Fruit fly (Drosophila melanogaster): ENCODE results near the gene Mulk.

Mulk gene

DNA sequence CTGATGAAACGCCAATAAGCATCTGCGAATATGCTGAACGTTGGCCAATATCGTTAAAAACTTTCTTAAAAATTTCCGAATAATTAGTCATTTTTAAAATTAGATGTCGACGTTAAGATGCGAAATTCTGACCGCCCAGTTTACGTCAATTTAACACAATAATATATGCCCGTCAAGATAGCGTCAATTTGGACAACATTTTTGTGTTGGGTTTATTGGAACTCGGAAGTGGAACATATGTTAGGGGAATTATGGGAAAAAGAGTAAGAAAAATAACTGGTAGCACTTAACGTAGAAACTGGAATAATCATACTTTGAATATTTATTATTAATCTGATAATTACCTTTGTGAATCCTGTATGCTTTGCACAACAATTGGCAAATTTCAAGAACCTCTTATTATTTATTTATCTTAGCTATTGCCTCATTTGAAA is 14.1 kb upstream of the Mulk start, which contains the start of gene CG5676 (continued):
- no peak for TF ChIP-seq CG10321 (GFP tag; IDR thresholded peaks at IDR 0.05)
- no peak for TF ChIP-seq sens (GFP tag)
- no peak for TF ChIP-seq bab2 (GFP tag; optimal IDR thresholded peaks at IDR 0.05)
- no peak for TF ChIP-seq CG15479 (GFP tag; optimal IDR thresholded peaks at IDR 0.05)
- TF ChIP-seq CG14710 (tag; optimal IDR thresholded peaks at IDR 0.05): peak; percentile 44
- no peak for TF ChIP-seq schlank (tag; optimal IDR thresholded peaks at IDR 0.05)
- no peak for TF ChIP-seq CG2678 (tag; optimal IDR thresholded peaks at IDR 0.05)
- TF ChIP-seq Usf (GFP tag; optimal IDR thresholded peaks at IDR 0.05): no peak
- TF ChIP-seq CG4282 (GFP tag; optimal IDR thresholded peaks at IDR 0.05): no peak
- no peak for TF ChIP-seq CG4360 (GFP tag; IDR thresholded peaks at IDR 0.05)
- peak; percentile 71 for TF ChIP-seq pzg (GFP tag; optimal IDR thresholded peaks at IDR 0.05)
- no peak for TF ChIP-seq Jarid2 (GFP tag; optimal IDR thresholded peaks at IDR 0.05)
- no peak for TF ChIP-seq CG13894 (tag; optimal IDR thresholded peaks at IDR 0.05)
- no peak for TF ChIP-seq CG8924 (tag; optimal IDR thresholded peaks at IDR 0.05)
- no peak for TF ChIP-seq CG18599 (GFP tag; optimal IDR thresholded peaks at IDR 0.05)
- no peak for TF ChIP-seq Doc3 (GFP tag; IDR thresholded peaks at IDR 0.05; ENCODE audit: partially characterized antibody)
- no peak for TF ChIP-seq CG9932 (GFP tag; IDR thresholded peaks at IDR 0.05)
- no peak for TF ChIP-seq gro (GFP tag; optimal IDR thresholded peaks at IDR 0.05)
- peak in 1 of 2 experiments; percentile 45 for TF ChIP-seq eve (GFP tag; optimal IDR thresholded peaks at IDR 0.05)
- no peak for TF ChIP-seq Ets65A (GFP tag)
- TF ChIP-seq CG18619 (GFP tag; optimal IDR thresholded peaks at IDR 0.05): no peak
- TF ChIP-seq CG8290 (GFP tag; optimal IDR thresholded peaks at IDR 0.05): peak; percentile 14
- no peak for TF ChIP-seq CG8290 (tag; optimal IDR thresholded peaks at IDR 0.05)
- TF ChIP-seq CG1603 (tag; optimal IDR thresholded peaks at IDR 0.05): peak; percentile 100
- TF ChIP-seq Med (GFP tag): peak; percentile 59
- peak; percentile 5 for TF ChIP-seq cg (GFP tag; optimal IDR thresholded peaks at IDR 0.05)
- no peak for TF ChIP-seq Xrp1 (GFP tag; IDR thresholded peaks at IDR 0.05)
- no peak for TF ChIP-seq tx (GFP tag; optimal IDR thresholded peaks at IDR 0.05)
- no peak for TF ChIP-seq CG16779 (GFP tag; IDR thresholded peaks at IDR 0.05)
- no peak for TF ChIP-seq CG2116 (GFP tag; optimal IDR thresholded peaks at IDR 0.05)
- no peak for TF ChIP-seq gem (tag; optimal IDR thresholded peaks at IDR 0.05)
- no peak for TF ChIP-seq ash1 (GFP tag; optimal IDR thresholded peaks at IDR 0.05)
- no peak for TF ChIP-seq cad (GFP tag; optimal IDR thresholded peaks at IDR 0.05)
- peak; percentile 20; the same call in 1 of the 3 replicates for TF ChIP-seq CG6791 (GFP tag; IDR thresholded peaks at IDR 0.05; ENCODE audit: partially characterized antibody)
- TF ChIP-seq Stat92E (GFP tag; optimal IDR thresholded peaks at IDR 0.05): no peak
- no peak for TF ChIP-seq ato (GFP tag; IDR thresholded peaks at IDR 0.05; ENCODE audit: partially characterized antibody)
- TF ChIP-seq CG4854 (GFP tag; optimal IDR thresholded peaks at IDR 0.05): no peak
- TF ChIP-seq CG9609 (GFP tag; optimal IDR thresholded peaks at IDR 0.05): no peak
- no peak for TF ChIP-seq repo (GFP tag; optimal IDR thresholded peaks at IDR 0.05)
- TF ChIP-seq D (optimal IDR thresholded peaks at IDR 0.05): no peak
- TF ChIP-seq D (GFP tag; optimal IDR thresholded peaks at IDR 0.05): no peak
- peak; percentile 31 for TF ChIP-seq trem (tag; optimal IDR thresholded peaks at IDR 0.05)
- TF ChIP-seq Eip74EF (GFP tag; optimal IDR thresholded peaks at IDR 0.05): no peak
- no peak for TF ChIP-seq CrebB (tag; optimal IDR thresholded peaks at IDR 0.05)
- no peak for TF ChIP-seq salm (tag; optimal IDR thresholded peaks at IDR 0.05)
- TF ChIP-seq gfzf (GFP tag; optimal IDR thresholded peaks at IDR 0.05): peak; percentile 39
- 0 out of 2 replicates have a peak, but pooled peaks have one; percentile 8 for TF ChIP-seq E2f2 (GFP tag; IDR thresholded peaks at IDR 0.05)
- no peak for TF ChIP-seq CG6689 (GFP tag; IDR thresholded peaks at IDR 0.05)
- peak; percentile 11 for TF ChIP-seq nerfin-1 (tag; optimal IDR thresholded peaks at IDR 0.05)
- peak; percentile 23 for TF ChIP-seq CG7271 (tag; optimal IDR thresholded peaks at IDR 0.05)
- peak; percentile 15 for TF ChIP-seq CG4617 (GFP tag; optimal IDR thresholded peaks at IDR 0.05; ENCODE audit: borderline replicate concordance)

Measured in whole organism, embryonic.